1 fruit fly cellular context compared by ENCODE assay signal in the genomic region with DNA sequence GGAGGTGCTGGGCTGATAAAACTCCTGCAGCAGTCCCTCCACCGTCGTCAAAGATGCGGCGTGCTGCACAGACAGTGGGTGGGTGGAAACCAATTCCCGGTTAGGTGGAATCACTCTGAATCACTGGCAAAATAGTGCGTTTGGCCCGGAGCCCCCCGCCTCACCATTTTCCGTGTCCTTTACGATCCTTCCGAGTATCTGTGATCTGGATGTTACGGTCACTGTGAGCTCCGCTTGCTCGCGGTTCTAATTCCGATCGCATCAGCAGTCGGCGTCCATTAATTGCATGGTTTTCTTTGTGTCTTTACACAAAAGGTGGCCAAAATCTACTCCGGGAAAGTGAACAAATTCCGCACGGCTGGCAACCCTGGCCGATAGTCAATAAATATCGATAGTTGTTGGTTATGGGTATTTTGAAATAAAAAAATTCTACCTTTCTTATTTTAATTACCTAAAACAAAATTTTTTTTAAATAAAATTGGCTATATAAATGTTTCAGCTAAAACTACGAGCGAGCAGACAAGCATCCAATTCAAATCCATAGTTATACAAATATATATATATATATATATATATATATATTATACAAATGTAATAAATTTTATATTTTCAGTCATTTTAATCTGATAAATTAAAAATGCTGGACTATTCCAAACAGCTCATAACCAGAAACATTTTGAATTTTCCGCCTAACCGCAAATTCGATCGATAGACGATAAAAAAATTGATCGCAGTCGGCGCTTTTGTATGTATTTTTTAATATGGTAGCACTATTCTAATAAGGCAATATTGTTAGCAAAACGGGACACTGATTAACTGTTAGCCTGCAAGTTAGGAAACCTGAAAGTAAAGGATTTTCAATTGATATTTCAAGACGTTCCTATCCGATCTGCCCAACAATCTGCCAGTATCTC.
A peak's percentile ranks its signal among the peaks of the same experiment; 100 is the strongest.
TF ChIP-seq lines count a peak whose summit lies in the region.

A gene (minus strand): TSS at position 350 of the 914 bp plus-strand sequence.
A gene (plus strand): TSS at position 755 of the 914 bp plus-strand sequence.

TF ChIP-seq in whole organism, embryonic, 481 proteins besides CTCF, POLR2A, EP300 and RAD21 (continued from another document):
- TF ChIP-seq CG17568 (GFP tag; optimal IDR thresholded peaks at IDR 0.05; lab: Kevin White, UChicago) (no peak), exex (tag; optimal IDR thresholded peaks at IDR 0.05; lab: Kevin White, UChicago) (no peak), CG15011 (GFP tag; optimal IDR thresholded peaks at IDR 0.05; lab: Kevin White, UChicago) (no peak), BEAF-32 (GFP tag; optimal IDR thresholded peaks at IDR 0.05; lab: Kevin White, UChicago) (peak; percentile 69), cg (GFP tag; optimal IDR thresholded peaks at IDR 0.05; lab: Kevin White, UChicago) (no peak), CG7745 (tag; optimal IDR thresholded peaks at IDR 0.05; lab: Kevin White, UChicago) (no peak), unpg (GFP tag; optimal IDR thresholded peaks at IDR 0.05; lab: Kevin White, UChicago) (peak; percentile 56), CG5245 (GFP tag; optimal IDR thresholded peaks at IDR 0.05; lab: Kevin White, UChicago) (no peak), hbn (GFP tag; IDR thresholded peaks at IDR 0.05; lab: Robert Waterston, UW; ENCODE audit: partially characterized antibody) (peak; percentile 62), gcm (GFP tag; optimal IDR thresholded peaks at IDR 0.05; lab: Kevin White, UChicago) (no peak), Ets97D (GFP tag; optimal IDR thresholded peaks at IDR 0.05; lab: Kevin White, UChicago) (peak; percentile 22), sd (tag; optimal IDR thresholded peaks at IDR 0.05; lab: Kevin White, UChicago) (no peak), CG13775 (GFP tag; optimal IDR thresholded peaks at IDR 0.05; lab: Kevin White, UChicago) (peak; percentile 16), CG12155 (GFP tag; optimal IDR thresholded peaks at IDR 0.05; lab: Kevin White, UChicago) (peak; percentile 3), grn (GFP tag; optimal IDR thresholded peaks at IDR 0.05; lab: Kevin White, UChicago) (no peak), NK7.1 (GFP tag; optimal IDR thresholded peaks at IDR 0.05; lab: Kevin White, UChicago) (no peak), fd102C (GFP tag; optimal IDR thresholded peaks at IDR 0.05; lab: Kevin White, UChicago) (no peak), CG15601 (tag; optimal IDR thresholded peaks at IDR 0.05; lab: Kevin White, UChicago) (peak; percentile 15), CG17361 (GFP tag; IDR thresholded peaks at IDR 0.05; lab: Robert Waterston, UW) (no peak; the same call in 2 of the 3 replicates), Rfx (GFP tag; IDR thresholded peaks at IDR 0.05; lab: Robert Waterston, UW) (peak; percentile 70), CG13296 (GFP tag; optimal IDR thresholded peaks at IDR 0.05; lab: Kevin White, UChicago) (peak; percentile 17), CG7372 (GFP tag; IDR thresholded peaks at IDR 0.05; lab: Robert Waterston, UW) (no peak), emc (GFP tag; optimal IDR thresholded peaks at IDR 0.05; lab: Kevin White, UChicago) (no peak), caup (GFP tag; optimal IDR thresholded peaks at IDR 0.05; lab: Kevin White, UChicago; ENCODE audit: severe bottlenecking) (peak; percentile 16), Mrtf (GFP tag; IDR thresholded peaks at IDR 0.05; lab: Robert Waterston, UW) (no peak), Gsc (GFP tag; IDR thresholded peaks at IDR 0.05; lab: Robert Waterston, UW) (no peak), Sox100B (GFP tag; optimal IDR thresholded peaks at IDR 0.05; lab: Kevin White, UChicago) (no peak), vnd (GFP tag; IDR thresholded peaks at IDR 0.05; lab: Robert Waterston, UW; ENCODE audit: partially characterized antibody) (peak; percentile 55; the same call in 1 of the 3 replicates), CG10267 (tag; optimal IDR thresholded peaks at IDR 0.05; lab: Kevin White, UChicago) (peak; percentile 18), sens (GFP tag; lab: Kevin White, UChicago) (peak; percentile 69), HLHmδ (GFP tag; optimal IDR thresholded peaks at IDR 0.05; lab: Kevin White, UChicago) (no peak), CG8924 (tag; optimal IDR thresholded peaks at IDR 0.05; lab: Kevin White, UChicago) (peak; percentile 39), slp2 (GFP tag; optimal IDR thresholded peaks at IDR 0.05; lab: Kevin White, UChicago) (no peak), Sry-β (GFP tag; optimal IDR thresholded peaks at IDR 0.05; lab: Kevin White, UChicago) (no peak), CG15514 (GFP tag; optimal IDR thresholded peaks at IDR 0.05; lab: Kevin White, UChicago) (no peak), PHDP (tag; optimal IDR thresholded peaks at IDR 0.05; lab: Kevin White, UChicago) (peak; percentile 47), so (GFP tag; IDR thresholded peaks at IDR 0.05; lab: Robert Waterston, UW) (no peak), Asciz (GFP tag; optimal IDR thresholded peaks at IDR 0.05; lab: Kevin White, UChicago) (no peak), chm (GFP tag; IDR thresholded peaks at IDR 0.05; lab: Robert Waterston, UW) (no peak), CG9437 (GFP tag; optimal IDR thresholded peaks at IDR 0.05; lab: Kevin White, UChicago) (peak; percentile 8), CG11723 (GFP tag; optimal IDR thresholded peaks at IDR 0.05; lab: Kevin White, UChicago) (no peak), H2.0 (GFP tag; IDR thresholded peaks at IDR 0.05; lab: Robert Waterston, UW) (no peak), unc-4 (GFP tag; IDR thresholded peaks at IDR 0.05; lab: Robert Waterston, UW; ENCODE audit: partially characterized antibody) (peak; percentile 63), ATbp (GFP tag; optimal IDR thresholded peaks at IDR 0.05; lab: Kevin White, UChicago) (no peak), CG1602 (GFP tag; optimal IDR thresholded peaks at IDR 0.05; lab: Kevin White, UChicago) (peak; percentile 31)
